Fruit fly (Drosophila melanogaster): Measurements from ENCODE around the gene Cyp4ae1.
A peak's percentile ranks its signal among the peaks of the same experiment; 100 is the strongest.

Gene Cyp4ae1

DNA sequence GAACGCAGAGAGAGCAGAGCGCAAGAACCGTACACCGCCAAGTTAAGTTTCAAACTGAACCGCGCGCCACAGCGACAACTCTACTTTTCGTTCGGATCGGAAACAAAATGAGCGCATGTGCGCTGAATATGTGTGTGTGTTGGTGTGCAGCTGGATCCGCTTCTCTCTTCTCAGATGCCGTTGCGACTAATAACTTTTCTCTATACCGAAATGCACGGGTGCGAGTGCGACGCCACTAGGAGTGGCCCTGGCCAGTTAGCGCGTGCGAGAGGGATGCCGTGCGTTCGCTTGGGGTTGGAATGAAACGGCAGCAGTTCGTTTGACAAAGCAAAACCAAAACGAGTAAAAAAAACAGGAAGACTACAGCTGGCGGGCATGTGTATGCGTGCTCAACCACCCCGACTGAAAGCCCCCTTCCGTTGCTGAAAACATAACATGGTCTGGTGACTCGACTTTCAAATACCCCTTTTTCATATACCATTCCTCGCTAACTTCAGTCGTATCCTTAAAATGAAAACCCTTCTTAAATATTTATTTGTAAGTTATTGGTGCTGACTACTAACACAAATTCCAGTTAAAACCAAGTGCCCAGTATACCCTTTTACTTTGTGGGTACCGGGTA is 41.9 kb upstream of the Cyp4ae1 start:
- TF ChIP-seq CG13424 (tag; optimal IDR thresholded peaks at IDR 0.05) (peak; percentile 100), crp (GFP tag; optimal IDR thresholded peaks at IDR 0.05) (peak; percentile 80 to 81), CG18619 (GFP tag; optimal IDR thresholded peaks at IDR 0.05) (peak; percentile 100), jumu (GFP tag; optimal IDR thresholded peaks at IDR 0.05) (peak; percentile 100), CG12769 (tag; optimal IDR thresholded peaks at IDR 0.05) (peak; percentile 100), CG7745 (tag; optimal IDR thresholded peaks at IDR 0.05) (peak; percentile 99), CG12236 (GFP tag; optimal IDR thresholded peaks at IDR 0.05) (peak; percentile 100), peb (GFP tag; IDR thresholded peaks at IDR 0.05) (peak; percentile 100), CG6272 (GFP tag; IDR thresholded peaks at IDR 0.05) (peak; percentile 100), Sry-δ (GFP tag; optimal IDR thresholded peaks at IDR 0.05) (peak; percentile 90), row (GFP tag; IDR thresholded peaks at IDR 0.05) (peak; percentile 100), Lpt (GFP tag; optimal IDR thresholded peaks at IDR 0.05) (peak; percentile 1), Hr51 (GFP tag; optimal IDR thresholded peaks at IDR 0.05) (peak; percentile 100), CG10147 (GFP tag; optimal IDR thresholded peaks at IDR 0.05) (peak; percentile 100), CG15514 (GFP tag; optimal IDR thresholded peaks at IDR 0.05) (peak; percentile 96), NfI (GFP tag; optimal IDR thresholded peaks at IDR 0.05) (peak; percentile 100), HmgD (GFP tag; optimal IDR thresholded peaks at IDR 0.05) (peak; percentile 100), CG1647 (GFP tag; optimal IDR thresholded peaks at IDR 0.05) (peak; percentile 100), Atf3 (GFP tag; optimal IDR thresholded peaks at IDR 0.05) (peak; percentile 100), CG2120 (GFP tag; optimal IDR thresholded peaks at IDR 0.05) (peak; percentile 100), CG4282 (GFP tag; optimal IDR thresholded peaks at IDR 0.05) (peak; percentile 99), CG6689 (GFP tag; IDR thresholded peaks at IDR 0.05) (peak; percentile 100), scrt (GFP tag; optimal IDR thresholded peaks at IDR 0.05) (peak; percentile 99), CG13123 (GFP tag; optimal IDR thresholded peaks at IDR 0.05) (peak; percentile 99), CG31388 (GFP tag; optimal IDR thresholded peaks at IDR 0.05) (peak; percentile 100), tll (GFP tag; optimal IDR thresholded peaks at IDR 0.05) (peak in 1 of 2 experiments; percentile 92), nmo (GFP tag; optimal IDR thresholded peaks at IDR 0.05) (peak; percentile 100), CG16813 (GFP tag; IDR thresholded peaks at IDR 0.05; ENCODE audit: partially characterized antibody) (0 out of 3 replicates have a peak, but pooled peaks have one; percentile 39), ash1 (GFP tag; optimal IDR thresholded peaks at IDR 0.05) (peak; percentile 100), Med (GFP tag) (peak; percentile 100), BtbVII (GFP tag; optimal IDR thresholded peaks at IDR 0.05) (peak; percentile 99), tna (GFP tag; IDR thresholded peaks at IDR 0.05; ENCODE audit: partially characterized antibody) (no peak), CG17359 (tag; optimal IDR thresholded peaks at IDR 0.05) (peak; percentile 100), Usf (GFP tag; optimal IDR thresholded peaks at IDR 0.05) (peak; percentile 100), Tbp (GFP tag; optimal IDR thresholded peaks at IDR 0.05) (no peak), CG31365 (tag; optimal IDR thresholded peaks at IDR 0.05) (peak; percentile 96), HHEX (GFP tag; optimal IDR thresholded peaks at IDR 0.05) (peak; percentile 100), Dp (GFP tag; optimal IDR thresholded peaks at IDR 0.05) (peak; percentile 38), CG15696 (tag; optimal IDR thresholded peaks at IDR 0.05) (peak; percentile 100), knrl (GFP tag; IDR thresholded peaks at IDR 0.05; ENCODE audit: partially characterized antibody) (no peak; the same call in 1 of the 3 replicates), Dref (GFP tag; IDR thresholded peaks at IDR 0.05) (peak; percentile 60), Awh (GFP tag; IDR thresholded peaks at IDR 0.05) (peak; percentile 100), CG9727 (GFP tag; optimal IDR thresholded peaks at IDR 0.05) (peak; percentile 100), CG2678 (tag; optimal IDR thresholded peaks at IDR 0.05) (peak; percentile 100), nom (GFP tag; optimal IDR thresholded peaks at IDR 0.05) (peak; percentile 98), Ets65A (GFP tag) (peak; percentile 100), dati (GFP tag; IDR thresholded peaks at IDR 0.05) (peak; percentile 100), MBD-R2 (GFP tag; IDR thresholded peaks at IDR 0.05) (peak; percentile 100)
